Worm (Caenorhabditis elegans): ENCODE results near the gene fkh-5.

Gene fkh-5

ce11 chrIII:4802707-4803106, 41.8 kb upstream of the fkh-5 start, which contains the start of gene metl-5:
TSS of gene metl-5 (plus strand) at chrIII:4803007.
- 0 out of 2 replicates have a peak, but pooled peaks have one; percentile 37 for TF ChIP-seq hsf-1 (GFP tag; IDR thresholded peaks at IDR 0.05)
- no peak for TF ChIP-seq sdz-38 (tag; optimal IDR thresholded peaks at IDR 0.05)
- 0 out of 2 replicates have a peak, but pooled peaks have one; percentile 13 for TF ChIP-seq madf-6 (GFP tag; IDR thresholded peaks at IDR 0.05)
- no peak for TF ChIP-seq F37B4.10 (GFP tag; IDR thresholded peaks at IDR 0.05)
- TF ChIP-seq ceh-91 (GFP tag; IDR thresholded peaks at IDR 0.05) = no peak

ce11 chrIII:4806345-4806744, 38.1 kb upstream of the fkh-5 start:
- no peak for TF ChIP-seq lir-1 (GFP tag; conservative IDR thresholded peaks at IDR 0.05)
- TF ChIP-seq madf-10 (tag; optimal IDR thresholded peaks at IDR 0.05) = no peak
- no peak for TF ChIP-seq him-1 (tag; optimal IDR thresholded peaks at IDR 0.05)
- TF ChIP-seq ztf-22 (GFP tag; optimal IDR thresholded peaks at IDR 0.05) = no peak
- TF ChIP-seq F49E8.2 (tag; optimal IDR thresholded peaks at IDR 0.05; ENCODE audit: insufficient read depth) = no peak
- no peak for TF ChIP-seq rpc-1 (optimal IDR thresholded peaks at IDR 0.05)
- no peak for TF ChIP-seq rpc-1 (tag; optimal IDR thresholded peaks at IDR 0.05)
- TF ChIP-seq hlh-12 (tag; optimal IDR thresholded peaks at IDR 0.05) = no peak
- no peak for TF ChIP-seq F57A8.1 (GFP tag; optimal IDR thresholded peaks at IDR 0.05)
- TF ChIP-seq madf-3 (GFP tag; IDR thresholded peaks at IDR 0.05) = no peak
- TF ChIP-seq tbp1 (GFP tag; optimal IDR thresholded peaks at IDR 0.05) = no peak
- no peak for TF ChIP-seq snpc-3.4 (tag; optimal IDR thresholded peaks at IDR 0.05)
- TF ChIP-seq egrh-3 (GFP tag; IDR thresholded peaks at IDR 0.05) = no peak

- peak; percentile 31; the same call in 1 of the 2 replicates for TF ChIP-seq ekl-4 (GFP tag; IDR thresholded peaks at IDR 0.05)
- peak; percentile 28 for TF ChIP-seq attf-5 (GFP tag; optimal IDR thresholded peaks at IDR 0.05)
- peak; percentile 26 for TF ChIP-seq snpc-3.4 (tag; optimal IDR thresholded peaks at IDR 0.05)
- 0 out of 2 replicates have a peak, but pooled peaks have one; percentile 42 for TF ChIP-seq madf-3 (GFP tag; IDR thresholded peaks at IDR 0.05)
- no peak for TF ChIP-seq Y56A3A.18 (GFP tag; IDR thresholded peaks at IDR 0.05)
- TF ChIP-seq hsf-1 (GFP tag; IDR thresholded peaks at IDR 0.05) = peak; percentile 18; the same call in 1 of the 2 replicates
- peak; percentile 47; the same call in 1 of the 2 replicates for TF ChIP-seq madf-6 (GFP tag; IDR thresholded peaks at IDR 0.05)
- no peak for TF ChIP-seq somi-1 (GFP tag; optimal IDR thresholded peaks at IDR 0.05)
- no peak for TF ChIP-seq bed-2 (GFP tag; IDR thresholded peaks at IDR 0.05)
Measured at ce11 chrIII:4808089-4808488, 36.4 kb upstream of the fkh-5 start.

ce11 chrIII:4809526-4810153, 34.8 kb upstream of the fkh-5 start, which contains the start of gene pal-1:
TSS of gene pal-1 (minus strand) at chrIII:4809576.
- no peak for TF ChIP-seq tbp1 (GFP tag; optimal IDR thresholded peaks at IDR 0.05)
- no peak for TF ChIP-seq mes-4 (tag; optimal IDR thresholded peaks at IDR 0.05)
- TF ChIP-seq let-607 (tag; optimal IDR thresholded peaks at IDR 0.05) = no peak
- no peak for TF ChIP-seq tbx-9 (tag; optimal IDR thresholded peaks at IDR 0.05; ENCODE audit: borderline replicate concordance)
- TF ChIP-seq Y95B8A.8 (GFP tag; IDR thresholded peaks at IDR 0.05) = no peak
- no peak for TF ChIP-seq hmg-20 (GFP tag; IDR thresholded peaks at IDR 0.05)
- no peak for TF ChIP-seq ceh-100 (GFP tag; IDR thresholded peaks at IDR 0.05)
- no peak for TF ChIP-seq die-1 (tag; optimal IDR thresholded peaks at IDR 0.05)
- no peak for TF ChIP-seq akir-1 (GFP tag; optimal IDR thresholded peaks at IDR 0.05)
- TF ChIP-seq ceh-91 (GFP tag; IDR thresholded peaks at IDR 0.05) = no peak
- no peak for TF ChIP-seq bed-2 (GFP tag; IDR thresholded peaks at IDR 0.05)
- TF ChIP-seq zfh-2 (GFP tag; conservative IDR thresholded peaks at IDR 0.05) = no peak
- TF ChIP-seq nhr-120 (GFP tag; IDR thresholded peaks at IDR 0.05) = no peak
- no peak for TF ChIP-seq aptf-2 (GFP tag; conservative IDR thresholded peaks at IDR 0.05)
- TF ChIP-seq lag-1 (GFP tag; IDR thresholded peaks at IDR 0.05) = no peak
- TF ChIP-seq K11D2.4 (GFP tag; IDR thresholded peaks at IDR 0.05) = no peak
- no peak for TF ChIP-seq lin-40 (tag; optimal IDR thresholded peaks at IDR 0.05)
- no peak for TF ChIP-seq B0261.1 (tag; optimal IDR thresholded peaks at IDR 0.05)
- no peak for TF ChIP-seq ztf-26 (tag; optimal IDR thresholded peaks at IDR 0.05)

Data from whole organism, young adult.